Worm (Caenorhabditis elegans) whole organism, L3 larva: Measurements from ENCODE around the gene T09F3.7.

Source experiments
- egl-5 ChIP-seq: fragments of 150-350 bp; optimal IDR thresholded peaks from 2 replicates; lab custom pipeline; 2017; ENCODE audit warnings: missing biosample characterization, missing genetic modification reagents, missing genetic modification characterization, inconsistent platforms
- elt-1 ChIP-seq: fragments of 150-350 bp; optimal IDR thresholded peaks from 2 replicates; lab custom pipeline; 2014; ENCODE audit warnings: missing biosample characterization, missing genetic modification characterization
- nhr-11 ChIP-seq: fragments of 150-350 bp; optimal IDR thresholded peaks from 2 replicates; lab custom pipeline; 2014; ENCODE audit warnings: missing biosample characterization, missing genetic modification characterization
- nhr-237 ChIP-seq: fragments of 150-350 bp; optimal IDR thresholded peaks from 2 replicates; lab custom pipeline; 2014; ENCODE audit warnings: missing biosample characterization, missing genetic modification characterization
- nhr-76 ChIP-seq: fragments of 150-350 bp; sonication (generic microtip); optimal IDR thresholded peaks from 5 replicates; lab custom pipeline; 2014; ENCODE audit warnings: missing biosample characterization, missing genetic modification characterization
- pqm-1 ChIP-seq: fragments of 150-350 bp; optimal IDR thresholded peaks from 2 replicates; lab custom pipeline; 2017; ENCODE audit warnings: missing biosample characterization, missing genetic modification characterization, inconsistent platforms
- skn-1 ChIP-seq: fragments of 150-350 bp; optimal IDR thresholded peaks from 2 replicates; lab custom pipeline; 2014; ENCODE audit warnings: missing biosample characterization, missing genetic modification characterization
- tbx-2 ChIP-seq: sonication (generic microtip); optimal IDR thresholded peaks from 2 replicates; lab custom pipeline; 2016; ENCODE audit warnings: mild to moderate bottlenecking, missing genetic modification characterization, missing compliant biosample characterization
- unc-62 ChIP-seq: fragments of 150-350 bp; sonication (generic microtip); optimal IDR thresholded peaks from 4 replicates; lab custom pipeline; 2014; ENCODE audit warnings: missing biosample characterization, missing genetic modification reagents, missing genetic modification characterization
- zag-1 ChIP-seq: fragments of 150-350 bp; optimal IDR thresholded peaks from 2 replicates; lab custom pipeline; 2014; ENCODE audit warnings: missing biosample characterization, missing genetic modification characterization
- ztf-4 ChIP-seq: fragments of 150-350 bp; optimal IDR thresholded peaks from 2 replicates; lab custom pipeline; 2014; ENCODE audit warnings: missing biosample characterization, missing genetic modification characterization

DNA sequence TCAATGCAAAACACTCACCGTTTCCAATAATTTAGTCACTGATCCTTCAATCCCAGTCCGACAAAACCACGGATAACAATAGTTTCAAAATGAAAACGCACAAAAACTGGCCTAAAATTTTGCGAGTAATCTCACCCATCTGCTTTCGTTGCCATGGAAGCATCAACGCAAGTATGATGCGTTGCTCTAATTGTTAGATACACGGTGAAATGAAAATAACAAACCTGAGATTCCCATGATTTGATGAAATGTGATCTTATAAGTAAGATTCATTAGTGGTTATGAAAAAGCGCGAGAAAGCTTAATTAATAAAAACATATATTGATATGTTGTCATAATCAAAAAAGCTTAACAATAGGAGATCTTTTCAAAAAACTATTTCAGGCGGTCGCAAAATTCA is 23.8 kb upstream of the T09F3.7 start, which contains the start of gene ceh-57:
- TF ChIP-seq nhr-76 (tag; lab: Kevin White, UChicago) (no peak), elt-1 (tag; lab: Kevin White, UChicago) (no peak), nhr-237 (no peak), skn-1 (tag; lab: Kevin White, UChicago) (no peak), zag-1 (tag; lab: Kevin White, UChicago) (no peak), unc-62 (GFP tag; lab: Kevin White, UChicago) (no peak), egl-5 (tag; lab: Kevin White, UChicago) (no peak), nhr-11 (tag; lab: Kevin White, UChicago) (no peak), ztf-4 (tag; lab: Kevin White, UChicago) (no peak), pqm-1 (no peak), tbx-2 (tag; lab: Kevin White, UChicago) (no peak)
